Worm (Caenorhabditis elegans) whole organism, L3 larva: ENCODE results near the gene lgc-4.

Source experiments
- aly-2 ChIP-seq: fragments of 150-350 bp; optimal IDR thresholded peaks from 2 replicates; lab custom pipeline; 2014; ENCODE audit warnings: missing biosample characterization, missing genetic modification characterization
- elt-3 ChIP-seq, 3 experiments: fragments of 150-350 bp in 1 of 3; sonication (generic microtip) in 2 of 3; optimal IDR thresholded peaks; 2 replicates in 2 of 3; 4 replicates in 1 of 3; lab custom pipeline; 2014 to 2017; ENCODE audit warnings: missing biosample characterization in 3 of 3, missing genetic modification characterization in 3 of 3
- nfya-1 ChIP-seq: sonication (generic microtip); optimal IDR thresholded peaks from 2 replicates; lab custom pipeline; 2017; ENCODE audit warnings: missing genetic modification characterization, mild to moderate bottlenecking, missing compliant biosample characterization, antibody characterized with exemption, moderate library complexity; ENCODE audit not compliant: insufficient read depth
- nhr-11 ChIP-seq: fragments of 150-350 bp; optimal IDR thresholded peaks from 2 replicates; lab custom pipeline; 2014; ENCODE audit warnings: missing biosample characterization, missing genetic modification characterization
- nhr-12 ChIP-seq: fragments of 150-350 bp; optimal IDR thresholded peaks from 2 replicates; lab custom pipeline; 2014; ENCODE audit warnings: missing biosample characterization, missing genetic modification characterization
- nhr-237 ChIP-seq: fragments of 150-350 bp; optimal IDR thresholded peaks from 2 replicates; lab custom pipeline; 2014; ENCODE audit warnings: missing biosample characterization, missing genetic modification characterization
- pqm-1 ChIP-seq: fragments of 150-350 bp; optimal IDR thresholded peaks from 2 replicates; lab custom pipeline; 2017; ENCODE audit warnings: missing biosample characterization, missing genetic modification characterization, inconsistent platforms
- snpc-4 ChIP-seq: fragments of 150-350 bp; optimal IDR thresholded peaks from 2 replicates; lab custom pipeline; 2014; ENCODE audit warnings: missing biosample characterization, missing genetic modification characterization
- tbx-2 ChIP-seq: sonication (generic microtip); optimal IDR thresholded peaks from 2 replicates; lab custom pipeline; 2016; ENCODE audit warnings: mild to moderate bottlenecking, missing genetic modification characterization, missing compliant biosample characterization

- TF ChIP-seq aly-2 (no peak), nhr-11 (no peak), elt-3 (tag; optimal IDR thresholded peaks at IDR 0.05; lab: Kevin White, UChicago) (no peak), pqm-1 (tag; lab: Kevin White, UChicago) (peak; percentile 59), tbx-2 (no peak), snpc-4 (tag; lab: Kevin White, UChicago) (no peak), nfya-1 (tag; lab: Kevin White, UChicago) (no peak), nhr-12 (no peak), nhr-237 (no peak)
Observed at ce11 chrX:9210086-9210485, 31.9 kb downstream of the lgc-4 start.
